Fruit fly (Drosophila melanogaster) whole organism, wandering third instar larva: ENCODE results near the gene CG5013.

ENCODE experiments used
- Abd-B ChIP-seq: fragments of >200 bp; optimal IDR thresholded peaks from 2 replicates; lab custom pipeline; 2017; ENCODE audit warnings: missing biosample characterization, missing genetic modification characterization
- CG9705 ChIP-seq: fragments of 200-800 bp; sonication (Bioruptor generic); optimal IDR thresholded peaks from 2 replicates; lab custom pipeline; 2018; ENCODE audit warnings: missing biosample characterization, mild to moderate bottlenecking, missing genetic modification characterization
- CrebA ChIP-seq: fragments of 200-800 bp; sonication (Bioruptor generic); optimal IDR thresholded peaks from 2 replicates; lab custom pipeline; 2016; ENCODE audit warnings: missing biosample characterization, mild to moderate bottlenecking, missing genetic modification characterization, borderline replicate concordance
- HLH106 ChIP-seq: fragments of 200-800 bp; optimal IDR thresholded peaks from 3 replicates; lab custom pipeline; 2019; ENCODE audit warnings: missing biosample characterization, mild to moderate bottlenecking, missing genetic modification characterization, moderate library complexity
- Hnf4 ChIP-seq: fragments of 200-800 bp; sonication (Bioruptor generic); optimal IDR thresholded peaks from 2 replicates; lab custom pipeline; 2016; ENCODE audit warnings: missing biosample characterization, mild to moderate bottlenecking, missing genetic modification characterization
- Jra ChIP-seq: sonication (Bioruptor generic); optimal IDR thresholded peaks from 2 replicates; lab custom pipeline; 2016; ENCODE audit warnings: missing biosample characterization, missing genetic modification characterization
- OdsH ChIP-seq: fragments of 200-800 bp; sonication (Bioruptor generic); optimal IDR thresholded peaks from 2 replicates; lab custom pipeline; 2016; ENCODE audit warnings: missing biosample characterization, mild to moderate bottlenecking, missing genetic modification characterization
- foxo ChIP-seq, 2 experiments: fragments of 200-800 bp; sonication (Bioruptor generic); optimal IDR thresholded peaks; 2 replicates in 1 of 2; 3 replicates in 1 of 2; lab custom pipeline; 2016 to 2017; ENCODE audit warnings: missing biosample characterization in 2 of 2, missing genetic modification characterization in 2 of 2
- lola ChIP-seq: fragments of >200 bp; optimal IDR thresholded peaks from 2 replicates; lab custom pipeline; 2017; ENCODE audit warnings: missing biosample characterization, missing genetic modification characterization
- pan ChIP-seq: fragments of >200 bp; optimal IDR thresholded peaks from 2 replicates; lab custom pipeline; 2017
- psq ChIP-seq: fragments of 200-800 bp; sonication (Bioruptor generic); optimal IDR thresholded peaks from 3 replicates; lab custom pipeline; 2017; ENCODE audit warnings: missing biosample characterization, mild to moderate bottlenecking, missing genetic modification characterization, moderate library complexity

dm6 chr3R:16008300-16008699 lies 41.2 kb upstream of the CG5013 start:
- no peak for TF ChIP-seq OdsH (GFP tag; lab: Kevin White, UChicago)
- no peak for TF ChIP-seq psq (GFP tag; lab: Kevin White, UChicago)
- no peak for TF ChIP-seq HLH106 (tag; lab: Kevin White, UChicago)
- TF ChIP-seq Abd-B (GFP tag; lab: Kevin White, UChicago): no peak
- no peak for TF ChIP-seq pan (lab: Kevin White, UChicago)
- no peak for TF ChIP-seq Hnf4 (GFP tag; lab: Kevin White, UChicago)
- TF ChIP-seq CrebA (GFP tag; lab: Kevin White, UChicago): no peak
- no peak for TF ChIP-seq CG9705 (GFP tag; lab: Kevin White, UChicago)
- TF ChIP-seq Jra: no peak
- no peak for TF ChIP-seq foxo (GFP tag; optimal IDR thresholded peaks at IDR 0.05; lab: Kevin White, UChicago)
- no peak for TF ChIP-seq lola (GFP tag; lab: Kevin White, UChicago)
